Worm (Caenorhabditis elegans) whole organism, late embryonic: ENCODE measurements around the gene H18N23.2.

Experiments
- K09A11.1 ChIP-seq: sonication (generic microtip); optimal IDR thresholded peaks from 2 replicates; lab custom pipeline; 2017; ENCODE audit warnings: antibody characterized with exemption, mild to moderate bottlenecking, missing genetic modification characterization, missing compliant biosample characterization; ENCODE audit not compliant: insufficient read depth
- ceh-22 ChIP-seq: sonication (generic microtip); optimal IDR thresholded peaks from 2 replicates; lab custom pipeline; 2017; ENCODE audit warnings: missing biosample characterization, missing genetic modification characterization
- dmd-4 ChIP-seq: sonication (generic microtip); optimal IDR thresholded peaks from 2 replicates; lab custom pipeline; 2016; ENCODE audit warnings: borderline replicate concordance, missing genetic modification characterization, missing compliant biosample characterization
- dve-1 ChIP-seq: sonication (generic microtip); optimal IDR thresholded peaks from 2 replicates; lab custom pipeline; 2017; ENCODE audit warnings: antibody characterized with exemption, mild to moderate bottlenecking, missing genetic modification characterization, missing compliant biosample characterization
- elt-2 ChIP-seq: sonication (generic microtip); optimal IDR thresholded peaks from 2 replicates; lab custom pipeline; 2016; ENCODE audit warnings: missing genetic modification reagents, missing genetic modification characterization, missing compliant biosample characterization
- ets-4 ChIP-seq: sonication (generic microtip); optimal IDR thresholded peaks from 2 replicates; lab custom pipeline; 2016; ENCODE audit warnings: missing genetic modification characterization, missing compliant biosample characterization
- fax-1 ChIP-seq: sonication (generic microtip); optimal IDR thresholded peaks from 2 replicates; lab custom pipeline; 2016; ENCODE audit warnings: missing genotype, missing genetic modification characterization, missing compliant biosample characterization
- fkh-10 ChIP-seq: fragments of 150-350 bp; optimal IDR thresholded peaks from 2 replicates; lab custom pipeline; 2014; ENCODE audit warnings: missing biosample characterization, missing genetic modification reagents, missing genetic modification characterization
- lin-11 ChIP-seq: fragments of 200-800 bp; sonication (Bioruptor generic); optimal IDR thresholded peaks from 2 replicates; lab custom pipeline; 2018; ENCODE audit warnings: mild to moderate bottlenecking, missing genetic modification characterization, missing compliant biosample characterization
- nfya-1 ChIP-seq: sonication (generic microtip); optimal IDR thresholded peaks from 2 replicates; lab custom pipeline; 2017; ENCODE audit warnings: missing genetic modification characterization, mild to moderate bottlenecking, missing compliant biosample characterization, antibody characterized with exemption, moderate library complexity
- pqm-1 ChIP-seq: sonication (generic microtip); optimal IDR thresholded peaks from 2 replicates; lab custom pipeline; 2016; ENCODE audit warnings: missing genetic modification characterization, missing compliant biosample characterization
- rnt-1 ChIP-seq: sonication (generic microtip); optimal IDR thresholded peaks from 2 replicates; lab custom pipeline; 2016; ENCODE audit warnings: missing genetic modification characterization, missing compliant biosample characterization
- tbx-2 ChIP-seq: sonication (generic microtip); optimal IDR thresholded peaks from 2 replicates; lab custom pipeline; 2016; ENCODE audit warnings: missing genetic modification characterization, missing compliant biosample characterization
- unc-55 ChIP-seq: sonication (generic microtip); optimal IDR thresholded peaks from 2 replicates; lab custom pipeline; 2017; ENCODE audit warnings: missing biosample characterization, missing genetic modification reagents, missing genetic modification characterization

DNA sequence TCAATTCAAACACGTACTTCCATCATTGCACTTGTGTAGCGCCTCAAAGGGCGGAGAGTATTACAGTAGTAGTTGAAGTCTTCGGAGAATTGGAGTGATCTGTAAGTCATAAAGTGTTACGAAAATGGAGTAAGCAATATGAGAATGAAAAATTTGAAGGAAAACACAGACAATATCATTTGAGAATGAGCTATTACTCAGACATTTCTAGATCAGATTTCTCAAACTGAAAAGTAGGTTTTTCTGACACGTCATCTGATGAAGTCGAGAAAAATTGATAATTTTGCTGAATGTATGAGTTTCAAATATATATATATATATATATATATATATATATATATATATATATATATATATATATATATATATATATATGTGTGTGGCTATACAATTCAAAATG, 60.9 kb downstream of the H18N23.2 start, which contains the start of gene frpr-7:
- TF ChIP-seq dve-1 (no peak), ceh-22 (no peak), lin-11 (no peak), rnt-1 (tag; lab: Kevin White, UChicago) (no peak), nfya-1 (tag; lab: Kevin White, UChicago) (no peak), elt-2 (tag; lab: Kevin White, UChicago) (no peak), K09A11.1 (tag; lab: Kevin White, UChicago) (no peak), pqm-1 (tag; lab: Kevin White, UChicago) (no peak), ets-4 (no peak), fkh-10 (GFP tag; lab: Kevin White, UChicago) (no peak), tbx-2 (tag; lab: Kevin White, UChicago) (no peak), fax-1 (tag; lab: Kevin White, UChicago) (no peak), unc-55 (GFP tag; lab: Kevin White, UChicago) (no peak), dmd-4 (tag; lab: Kevin White, UChicago) (no peak)
